Worm (Caenorhabditis elegans) whole organism, L2 larva: ENCODE results near the gene C06E2.1.

Experiments used
- C34F6.9 ChIP-seq: fragments of 150-350 bp; optimal IDR thresholded peaks from 2 replicates; lab custom pipeline; 2014; ENCODE audit warnings: missing biosample characterization, missing genetic modification characterization
- egl-27 ChIP-seq: sonication (generic microtip); optimal IDR thresholded peaks from 3 replicates; lab custom pipeline; 2017; ENCODE audit warnings: missing biosample characterization, missing genetic modification reagents, missing genetic modification characterization
- fos-1 ChIP-seq: fragments of 150-350 bp; optimal IDR thresholded peaks from 2 replicates; lab custom pipeline; 2014; ENCODE audit warnings: missing biosample characterization, missing genetic modification characterization
- nhr-12 ChIP-seq: fragments of 150-350 bp; optimal IDR thresholded peaks from 2 replicates; lab custom pipeline; 2014; ENCODE audit warnings: missing biosample characterization, missing genetic modification characterization
- unc-62 ChIP-seq: fragments of 150-350 bp; optimal IDR thresholded peaks from 2 replicates; lab custom pipeline; 2014; ENCODE audit warnings: missing biosample characterization, missing genetic modification reagents, missing genetic modification characterization
- ztf-1 ChIP-seq: fragments of 200-800 bp; sonication (Bioruptor generic); conservative IDR thresholded peaks from 2 replicates; pipeline ENCODE4 v1.3.6; 2022; ENCODE audit warnings: missing genetic modification characterization, missing compliant biosample characterization
- ztf-4 ChIP-seq: fragments of 150-350 bp; optimal IDR thresholded peaks from 2 replicates; lab custom pipeline; 2014; ENCODE audit warnings: missing biosample characterization, missing genetic modification characterization

DNA sequence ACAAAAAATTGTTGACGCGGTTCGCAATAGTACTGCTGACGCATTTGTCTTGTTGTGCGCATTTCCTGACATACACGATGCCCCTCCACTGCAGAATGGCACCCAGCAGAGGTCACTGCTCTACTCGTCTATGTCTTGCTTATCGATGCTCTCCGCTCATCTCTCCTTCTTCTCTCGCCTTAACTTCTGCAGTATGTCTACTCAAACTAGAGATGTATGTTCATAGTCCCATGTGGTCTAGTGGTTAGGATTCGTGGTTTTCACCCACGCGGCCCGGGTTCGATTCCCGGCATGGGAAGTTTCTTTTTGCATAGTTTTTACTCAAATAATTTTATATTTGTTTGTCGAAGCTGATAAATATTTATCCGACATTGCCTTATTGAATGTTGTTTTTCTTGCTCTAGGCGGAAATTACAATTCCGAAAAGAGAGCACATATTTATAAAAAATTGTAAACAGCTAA, 38.7 kb downstream of the C06E2.1 start, which contains the start of gene C28G1.2:
- peak; percentile 79 for TF ChIP-seq ztf-4 (tag; lab: Kevin White, UChicago)
- TF ChIP-seq nhr-12 (tag; lab: Kevin White, UChicago), result no peak
- peak; percentile 44 for TF ChIP-seq unc-62 (GFP tag; lab: Kevin White, UChicago)
- TF ChIP-seq C34F6.9 (tag; lab: Kevin White, UChicago), result peak; percentile 90
- no peak for TF ChIP-seq ztf-1
- TF ChIP-seq egl-27 (tag; lab: Kevin White, UChicago), result peak; percentile 94
- peak; percentile 65 for TF ChIP-seq fos-1 (tag; lab: Kevin White, UChicago)
